Worm (Caenorhabditis elegans): ENCODE data around the gene C05A2.4.

- TF ChIP-seq him-1 (tag; optimal IDR thresholded peaks at IDR 0.05) (no peak), W03F9.2 (tag; optimal IDR thresholded peaks at IDR 0.05) (no peak)
Measured at ce11 chrV:10713704-10714239, 18.5 kb downstream of the C05A2.4 start.

Measured in whole organism, L4/young adult.